Worm (Caenorhabditis elegans) whole organism, L1 larva: ENCODE data around the gene srg-25.

Experiments
- C34B4.2 ChIP-seq: sonication (generic microtip); optimal IDR thresholded peaks from 2 replicates; lab custom pipeline; 2017; ENCODE audit warnings: mild to moderate bottlenecking, missing genetic modification characterization, missing compliant biosample characterization
- ama-1 ChIP-seq: fragments of 150-350 bp; optimal IDR thresholded peaks from 2 replicates; lab custom pipeline; 2014
- dsc-1 ChIP-seq: sonication (generic microtip); optimal IDR thresholded peaks from 2 replicates; lab custom pipeline; 2016; ENCODE audit warnings: mild to moderate bottlenecking, missing genetic modification characterization, missing compliant biosample characterization
- efl-1 ChIP-seq, 4 experiments: fragments of 150-350 bp; optimal IDR thresholded peaks in 3 of 4; peaks in 1 of 4; 1 replicate in 1 of 4; 2 replicates in 3 of 4; lab custom pipeline; 2014; ENCODE audit warnings: missing biosample characterization in 2 of 4, missing genetic modification characterization in 2 of 4, missing genetic modification reagents in 2 of 4
- egl-27 ChIP-seq, 2 experiments: fragments of 150-350 bp in 1 of 2; sonication (generic microtip); optimal IDR thresholded peaks; 3 replicates each; lab custom pipeline; 2017 to 2018; ENCODE audit warnings: missing biosample characterization in 2 of 2, missing genetic modification characterization in 2 of 2, missing genetic modification reagents in 2 of 2
- elt-3 ChIP-seq, 6 experiments: fragments of 150-350 bp in 1 of 6; sonication (generic microtip); optimal IDR thresholded peaks; 2 replicates each; lab custom pipeline; 2017 to 2018; ENCODE audit warnings: missing biosample characterization in 6 of 6, missing genetic modification characterization in 6 of 6, inconsistent platforms in 1 of 6
- fkh-4 ChIP-seq: sonication (generic microtip); optimal IDR thresholded peaks from 2 replicates; lab custom pipeline; 2016; ENCODE audit warnings: missing compliant biosample characterization, missing genetic modification characterization, borderline replicate concordance
- lin-14 ChIP-seq: fragments of 200-800 bp; sonication (Bioruptor generic); optimal IDR thresholded peaks from 2 replicates; lab custom pipeline; 2018; ENCODE audit warnings: mild to moderate bottlenecking, missing genetic modification characterization, moderate library complexity, missing compliant biosample characterization
- lsy-2 ChIP-seq, 2 experiments: fragments of 150-350 bp; optimal IDR thresholded peaks; 2 replicates each; lab custom pipeline; 2014; ENCODE audit warnings: missing biosample characterization in 2 of 2, missing genetic modification characterization in 2 of 2
- mdl-1 ChIP-seq, 2 experiments: fragments of 150-350 bp; optimal IDR thresholded peaks; 2 replicates each; lab custom pipeline; 2014 to 2017; ENCODE audit warnings: missing biosample characterization in 2 of 2, missing genetic modification characterization in 2 of 2, inconsistent platforms in 1 of 2
- nhr-19 ChIP-seq: fragments of 200-800 bp; sonication (Bioruptor generic); conservative IDR thresholded peaks from 2 replicates; pipeline ENCODE4 v1.3.6; 2022; ENCODE audit warnings: missing genetic modification characterization, missing compliant biosample characterization
- nhr-20 ChIP-seq: sonication (generic microtip); optimal IDR thresholded peaks from 2 replicates; lab custom pipeline; 2016; ENCODE audit warnings: mild to moderate bottlenecking, missing genetic modification characterization, missing compliant biosample characterization
- nhr-237 ChIP-seq: fragments of 150-350 bp; optimal IDR thresholded peaks from 2 replicates; lab custom pipeline; 2014; ENCODE audit warnings: missing biosample characterization, missing genetic modification characterization
- nhr-71 ChIP-seq: sonication (generic microtip); optimal IDR thresholded peaks from 2 replicates; lab custom pipeline; 2016; ENCODE audit warnings: mild to moderate bottlenecking, missing genetic modification characterization, moderate library complexity, missing compliant biosample characterization
- nhr-77 ChIP-seq: fragments of 150-350 bp; optimal IDR thresholded peaks from 2 replicates; lab custom pipeline; 2014; ENCODE audit warnings: missing biosample characterization, missing genetic modification characterization
- pag-3 ChIP-seq: sonication (generic microtip); optimal IDR thresholded peaks from 2 replicates; lab custom pipeline; 2017; ENCODE audit warnings: missing genetic modification characterization, mild to moderate bottlenecking, missing compliant biosample characterization, antibody characterized with exemption, borderline replicate concordance; ENCODE audit not compliant: insufficient read depth
- rnt-1 ChIP-seq: sonication (generic microtip); optimal IDR thresholded peaks from 2 replicates; lab custom pipeline; 2016; ENCODE audit warnings: mild to moderate bottlenecking, missing genetic modification characterization, moderate library complexity, missing compliant biosample characterization
- snu-23 ChIP-seq: sonication (generic microtip); optimal IDR thresholded peaks from 2 replicates; lab custom pipeline; 2016; ENCODE audit warnings: missing genetic modification characterization, missing compliant biosample characterization
- tbx-2 ChIP-seq: sonication (generic microtip); optimal IDR thresholded peaks from 2 replicates; lab custom pipeline; 2016; ENCODE audit warnings: missing genetic modification characterization, missing compliant biosample characterization
- tlp-1 ChIP-seq: fragments of 150-350 bp; optimal IDR thresholded peaks from 2 replicates; lab custom pipeline; 2014; ENCODE audit warnings: missing biosample characterization, missing genetic modification characterization
- unc-130 ChIP-seq: fragments of 150-350 bp; optimal IDR thresholded peaks from 2 replicates; lab custom pipeline; 2017; ENCODE audit warnings: missing biosample characterization, missing genetic modification characterization, inconsistent platforms
- ztf-4 ChIP-seq: fragments of 150-350 bp; optimal IDR thresholded peaks from 2 replicates; lab custom pipeline; 2014; ENCODE audit warnings: missing biosample characterization, missing genetic modification characterization

srg-25 gene

DNA sequence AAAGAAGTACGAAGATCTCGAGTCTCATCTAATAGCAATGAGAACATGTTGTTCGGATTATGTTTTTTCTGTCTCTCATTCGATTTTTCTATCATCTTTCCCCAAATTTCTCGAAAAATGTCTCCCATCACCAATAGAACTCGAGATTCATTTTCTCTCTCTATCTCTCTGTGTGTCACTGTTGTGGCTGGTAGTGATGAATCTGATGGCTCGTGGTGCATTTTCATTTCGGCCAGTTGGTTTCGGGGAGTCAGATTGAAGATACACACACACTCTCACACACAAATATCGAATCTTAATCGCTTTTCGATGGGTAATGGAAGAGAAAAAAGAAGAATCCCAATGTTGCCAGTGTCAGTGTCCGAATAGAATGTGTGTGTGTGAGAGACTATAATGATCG is 49.4 kb downstream of the srg-25 start:
- TF ChIP-seq nhr-19 (GFP tag; lab: Robert Waterston, UW) = peak; percentile 22; the same call in 1 of the 2 replicates
- no peak for TF ChIP-seq elt-3 (tag; optimal IDR thresholded peaks at IDR 0.05; lab: Kevin White, UChicago)
- no peak for TF ChIP-seq egl-27 (tag; optimal IDR thresholded peaks at IDR 0.05; lab: Kevin White, UChicago)
- peak; percentile 72 for TF ChIP-seq nhr-71 (tag; lab: Kevin White, UChicago)
- TF ChIP-seq C34B4.2 (tag; lab: Kevin White, UChicago) = no peak
- peak in 1 of 2 experiments; percentile 9 for TF ChIP-seq efl-1 (optimal IDR thresholded peaks at IDR 0.05; lab: Kevin White, UChicago)
- TF ChIP-seq efl-1 (GFP tag; optimal IDR thresholded peaks at IDR 0.05 in 1 of 2; lab: Kevin White, UChicago) = no peak
- no peak for TF ChIP-seq nhr-237 (tag; lab: Kevin White, UChicago)
- peak; percentile 36 for TF ChIP-seq snu-23 (GFP tag; lab: Kevin White, UChicago)
- peak; percentile 3 for TF ChIP-seq unc-130 (tag; lab: Kevin White, UChicago)
- peak; percentile 40 for TF ChIP-seq rnt-1 (tag; lab: Kevin White, UChicago)
- no peak for TF ChIP-seq nhr-77 (tag; lab: Kevin White, UChicago)
- peak; percentile 94 for TF ChIP-seq dsc-1 (tag; lab: Kevin White, UChicago)
- TF ChIP-seq tbx-2 (tag; lab: Kevin White, UChicago) = peak; percentile 18
- no peak for TF ChIP-seq ama-1 (lab: Kevin White, UChicago)
- peak; percentile 9 for TF ChIP-seq ztf-4 (tag; lab: Kevin White, UChicago)
- peak; percentile 81 for TF ChIP-seq lin-14 (GFP tag; lab: Kevin White, UChicago)
- TF ChIP-seq mdl-1 (tag; optimal IDR thresholded peaks at IDR 0.05; lab: Kevin White, UChicago) = peak in 1 of 2 experiments; percentile 56
- no peak for TF ChIP-seq tlp-1
- TF ChIP-seq fkh-4 (tag; lab: Kevin White, UChicago) = peak; percentile 53
- no peak for TF ChIP-seq pag-3 (tag; lab: Kevin White, UChicago)
- peak; percentile 17 for TF ChIP-seq nhr-20
- peak in 1 of 2 experiments; percentile 55 for TF ChIP-seq lsy-2 (tag; optimal IDR thresholded peaks at IDR 0.05; lab: Kevin White, UChicago)
- TF ChIP-seq, all 84 proteins: peak for 14
